Fruit fly (Drosophila melanogaster): Measurements from ENCODE around the gene CG42680.

CG42680 gene

DNA sequence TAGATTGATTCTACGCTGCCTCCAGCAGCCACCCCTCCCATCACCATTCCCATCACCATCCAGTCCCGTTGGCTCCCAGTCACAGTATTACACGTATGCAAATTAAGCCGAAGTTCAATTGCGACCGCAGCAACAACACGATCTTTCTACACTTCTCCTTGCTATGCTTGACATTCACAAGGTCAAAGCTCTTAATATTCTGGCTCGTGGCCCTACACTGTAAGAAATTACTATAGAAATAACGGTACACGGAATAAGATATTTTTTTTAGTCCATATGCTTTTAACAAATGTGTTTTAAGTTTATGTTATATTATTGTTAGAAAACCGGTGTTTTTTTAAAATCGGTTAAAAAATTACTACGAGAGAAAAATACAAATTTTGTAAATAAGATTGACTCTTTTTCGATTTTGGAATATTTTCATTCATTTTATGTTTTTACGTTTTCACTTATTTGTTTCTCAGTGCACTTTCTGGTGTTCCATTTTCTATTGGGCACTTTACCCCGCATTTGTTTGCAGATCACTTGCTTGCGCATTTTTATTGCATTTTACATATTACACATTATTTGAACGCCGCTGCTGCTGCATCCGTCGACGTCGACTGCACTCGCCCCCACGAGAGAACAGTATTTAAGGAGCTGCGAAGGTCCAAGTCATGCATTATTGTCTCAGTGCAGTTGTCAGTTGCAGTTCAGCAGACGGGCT is 27.0 kb upstream of the CG42680 start, which contains the start of the genes Adh and Adhr (continued):
- TF ChIP-seq ems (GFP tag; optimal IDR thresholded peaks at IDR 0.05) (peak; percentile 18), inv (GFP tag; IDR thresholded peaks at IDR 0.05; ENCODE audit: partially characterized antibody) (no peak), Dad (GFP tag; optimal IDR thresholded peaks at IDR 0.05) (peak; percentile 14), CG30403 (GFP tag; optimal IDR thresholded peaks at IDR 0.05) (peak; percentile 88), CG10462 (GFP tag; optimal IDR thresholded peaks at IDR 0.05) (peak; percentile 34), CG4707 (GFP tag; optimal IDR thresholded peaks at IDR 0.05) (no peak), CG10565 (GFP tag; optimal IDR thresholded peaks at IDR 0.05) (no peak), CG2875 (GFP tag; optimal IDR thresholded peaks at IDR 0.05) (peak; percentile 48), Nf-YA (GFP tag; IDR thresholded peaks at IDR 0.05) (0 out of 2 replicates have a peak, but pooled peaks have one; percentile 36), CG33557 (GFP tag; optimal IDR thresholded peaks at IDR 0.05) (no peak), CG12744 (GFP tag; optimal IDR thresholded peaks at IDR 0.05) (peak; percentile 53), vvl (GFP tag; IDR thresholded peaks at IDR 0.05) (peak; percentile 74), kni (GFP tag; optimal IDR thresholded peaks at IDR 0.05) (no peak), Rfx (GFP tag; IDR thresholded peaks at IDR 0.05) (peak; percentile 80), Kr (GFP tag; optimal IDR thresholded peaks at IDR 0.05) (no peak), her (GFP tag; optimal IDR thresholded peaks at IDR 0.05) (peak; percentile 24), Sry-δ (GFP tag; optimal IDR thresholded peaks at IDR 0.05) (peak; percentile 24), HLH4C (GFP tag; IDR thresholded peaks at IDR 0.05; ENCODE audit: partially characterized antibody) (no peak), Atf-2 (GFP tag; optimal IDR thresholded peaks at IDR 0.05) (peak; percentile 51), dysf (GFP tag; IDR thresholded peaks at IDR 0.05) (peak; percentile 86), D19B (GFP tag; optimal IDR thresholded peaks at IDR 0.05) (peak; percentile 56), CG16779 (GFP tag; IDR thresholded peaks at IDR 0.05) (0 out of 2 replicates have a peak, but pooled peaks have one; percentile 50), CG32532 (GFP tag; IDR thresholded peaks at IDR 0.05) (peak; percentile 85), CG13894 (tag; optimal IDR thresholded peaks at IDR 0.05) (peak; percentile 67), CG30431 (GFP tag; optimal IDR thresholded peaks at IDR 0.05) (no peak), rib (GFP tag; IDR thresholded peaks at IDR 0.05) (no peak; the same call in 1 of the 2 replicates), pho (GFP tag; optimal IDR thresholded peaks at IDR 0.05) (peak; percentile 53), ham (GFP tag; IDR thresholded peaks at IDR 0.05) (no peak), luna (GFP tag; optimal IDR thresholded peaks at IDR 0.05) (no peak), CG11398 (GFP tag; optimal IDR thresholded peaks at IDR 0.05) (peak; percentile 48), Stat92E (GFP tag; optimal IDR thresholded peaks at IDR 0.05) (no peak), unpg (GFP tag; optimal IDR thresholded peaks at IDR 0.05) (peak; percentile 85), E2f2 (GFP tag; IDR thresholded peaks at IDR 0.05) (peak; percentile 45; the same call in 1 of the 2 replicates), CG14667 (GFP tag; IDR thresholded peaks at IDR 0.05) (0 out of 2 replicates have a peak, but pooled peaks have one; percentile 18), NC2α (GFP tag; optimal IDR thresholded peaks at IDR 0.05) (no peak), CG17359 (tag; optimal IDR thresholded peaks at IDR 0.05) (peak; percentile 76), dm (GFP tag; optimal IDR thresholded peaks at IDR 0.05) (peak; percentile 50), klu (GFP tag; IDR thresholded peaks at IDR 0.05) (peak; percentile 71), ERR (GFP tag; optimal IDR thresholded peaks at IDR 0.05) (peak; percentile 94), Adf1 (GFP tag; IDR thresholded peaks at IDR 0.05) (peak; percentile 41; the same call in 1 of the 2 replicates), Rx (GFP tag; IDR thresholded peaks at IDR 0.05) (no peak), Drgx (GFP tag; IDR thresholded peaks at IDR 0.05) (peak; percentile 77; the same call in 1 of the 2 replicates), B-H1 (GFP tag; IDR thresholded peaks at IDR 0.05) (peak; percentile 51), CG2129 (GFP tag; IDR thresholded peaks at IDR 0.05; ENCODE audit: partially characterized antibody) (no peak), ato (GFP tag; IDR thresholded peaks at IDR 0.05; ENCODE audit: partially characterized antibody) (no peak), Fer2 (tag; optimal IDR thresholded peaks at IDR 0.05) (peak; percentile 51), CG7556 (GFP tag; optimal IDR thresholded peaks at IDR 0.05) (peak; percentile 83), dati (GFP tag; IDR thresholded peaks at IDR 0.05) (no peak), CG8089 (GFP tag; optimal IDR thresholded peaks at IDR 0.05) (peak; percentile 62), ash1 (GFP tag; optimal IDR thresholded peaks at IDR 0.05) (no peak)
